Worm (Caenorhabditis elegans): ENCODE data around the gene clec-240.

DNA sequence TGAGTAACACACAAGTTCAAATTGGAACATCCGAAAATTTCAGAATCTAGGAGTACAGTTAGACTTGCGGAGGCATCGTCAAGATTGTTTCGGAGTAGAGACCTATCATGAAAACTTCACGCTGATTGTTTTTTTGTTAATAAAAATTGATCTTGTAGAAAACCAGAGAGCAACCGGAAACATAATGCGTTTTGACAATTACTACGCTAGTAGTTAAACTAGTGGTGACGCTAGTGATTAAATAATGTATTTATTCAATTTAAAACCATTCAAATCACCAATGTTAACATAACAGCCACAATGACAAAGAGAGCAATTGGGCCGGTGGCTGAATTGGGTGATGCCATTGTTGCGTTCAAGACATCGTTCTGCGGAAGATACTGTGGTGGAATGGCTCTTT, 9.9 kb downstream of the clec-240 start, which contains the start of gene F49H6.17:
- TF ChIP-seq tab-1 (GFP tag; IDR thresholded peaks at IDR 0.05) (no peak), ztf-29 (GFP tag; IDR thresholded peaks at IDR 0.05) (no peak), flt-1 (GFP tag; IDR thresholded peaks at IDR 0.05) (no peak), med-1 (GFP tag; optimal IDR thresholded peaks at IDR 0.05; ENCODE audit: insufficient read depth) (no peak), ztf-23 (GFP tag; IDR thresholded peaks at IDR 0.05) (no peak), ref-1 (GFP tag; conservative IDR thresholded peaks at IDR 0.05) (no peak), klf-2 (GFP tag; conservative IDR thresholded peaks at IDR 0.05) (no peak)
